Fruit fly (Drosophila melanogaster) whole organism, pupa: ENCODE measurements around the gene IleRS-m.

Source experiments
- CG12605 ChIP-seq: fragments of 200-800 bp; sonication (Bioruptor generic); IDR thresholded peaks from 2 replicates; pipeline ENCODE4 v1.3.6; 2022; ENCODE audit warnings: missing biosample characterization, missing genetic modification characterization
- D1 ChIP-seq: fragments of 200-800 bp; sonication (Bioruptor generic); optimal IDR thresholded peaks from 2 replicates; lab custom pipeline; 2018; ENCODE audit warnings: missing biosample characterization, mild to moderate bottlenecking, missing genetic modification characterization, moderate library complexity

DNA sequence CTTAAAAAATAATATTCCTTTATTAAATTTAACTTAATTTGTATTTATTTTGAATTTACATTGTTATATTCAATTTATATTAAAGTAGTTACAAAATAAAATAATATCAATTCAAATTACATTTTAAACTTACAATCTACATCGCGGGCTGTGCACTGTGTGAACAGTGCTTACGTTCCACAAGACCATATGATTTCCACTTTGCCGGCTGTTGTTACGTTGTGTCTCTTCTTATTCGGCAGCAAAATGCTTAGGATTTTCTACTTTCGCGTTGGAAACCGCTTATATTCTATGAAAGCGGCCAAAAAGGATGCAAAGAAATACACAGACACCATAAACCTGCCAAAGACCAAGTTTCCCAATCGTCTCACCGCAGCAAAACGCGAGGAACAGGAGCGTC lies at the start of gene IleRS-m:
- TF ChIP-seq D1 (tag; lab: Kevin White, UChicago) (no peak), CG12605 (GFP tag; lab: Robert Waterston, UW) (no peak)
